Worm (Caenorhabditis elegans) whole organism, late embryonic: Measurements from ENCODE around the gene atg-2.

Experiments
- C08G9.2 ChIP-seq: sonication (generic microtip); optimal IDR thresholded peaks from 2 replicates; lab custom pipeline; 2016; ENCODE audit warnings: mild to moderate bottlenecking, missing genetic modification characterization, moderate library complexity, missing compliant biosample characterization
- F13H6.1 ChIP-seq: sonication (generic microtip); optimal IDR thresholded peaks from 2 replicates; lab custom pipeline; 2016; ENCODE audit warnings: missing genetic modification characterization, missing compliant biosample characterization
- ahr-1 ChIP-seq: sonication (generic microtip); optimal IDR thresholded peaks from 2 replicates; lab custom pipeline; 2016; ENCODE audit warnings: missing genetic modification characterization, missing compliant biosample characterization
- ama-1 ChIP-seq: fragments of 150-350 bp; optimal IDR thresholded peaks from 2 replicates; lab custom pipeline; 2014
- ceh-14 ChIP-seq: sonication (generic microtip); optimal IDR thresholded peaks from 2 replicates; lab custom pipeline; 2016; ENCODE audit warnings: missing genotype, missing genetic modification characterization, missing compliant biosample characterization
- ceh-24 ChIP-seq: sonication (generic microtip); optimal IDR thresholded peaks from 2 replicates; lab custom pipeline; 2016; ENCODE audit warnings: mild to moderate bottlenecking, missing genetic modification characterization, missing compliant biosample characterization
- ceh-48 ChIP-seq: sonication (generic microtip); optimal IDR thresholded peaks from 2 replicates; lab custom pipeline; 2016; ENCODE audit warnings: missing genetic modification characterization, inconsistent platforms, missing compliant biosample characterization
- ets-4 ChIP-seq: sonication (generic microtip); optimal IDR thresholded peaks from 2 replicates; lab custom pipeline; 2016; ENCODE audit warnings: missing genetic modification characterization, missing compliant biosample characterization
- fkh-10 ChIP-seq: fragments of 150-350 bp; optimal IDR thresholded peaks from 2 replicates; lab custom pipeline; 2014; ENCODE audit warnings: missing biosample characterization, missing genetic modification reagents, missing genetic modification characterization
- hlh-6 ChIP-seq: sonication (generic microtip); optimal IDR thresholded peaks from 2 replicates; lab custom pipeline; 2016; ENCODE audit warnings: missing genotype, missing genetic modification characterization, missing compliant biosample characterization
- nhr-11 ChIP-seq: fragments of 150-350 bp; optimal IDR thresholded peaks from 2 replicates; lab custom pipeline; 2014; ENCODE audit warnings: missing biosample characterization, missing genetic modification characterization
- nhr-232 ChIP-seq: sonication (generic microtip); optimal IDR thresholded peaks from 2 replicates; lab custom pipeline; 2016; ENCODE audit warnings: missing genetic modification characterization, missing compliant biosample characterization
- pros-1 ChIP-seq: fragments of 150-350 bp; optimal IDR thresholded peaks from 2 replicates; lab custom pipeline; 2014; ENCODE audit warnings: missing biosample characterization, missing genetic modification reagents, missing genetic modification characterization
- ref-2 ChIP-seq: sonication (generic microtip); optimal IDR thresholded peaks from 2 replicates; lab custom pipeline; 2016; ENCODE audit warnings: missing genetic modification characterization, missing compliant biosample characterization

ce11 chrX:6823218-6823979 is 16.8 kb downstream of the atg-2 start, which contains the start of gene gei-15:
- no peak for TF ChIP-seq ceh-24 (tag; lab: Kevin White, UChicago)
- no peak for TF ChIP-seq ceh-48 (tag; lab: Kevin White, UChicago)
- TF ChIP-seq nhr-11 (tag; lab: Kevin White, UChicago): no peak
- TF ChIP-seq C08G9.2 (tag; lab: Kevin White, UChicago): no peak
- no peak for TF ChIP-seq ets-4 (tag; lab: Kevin White, UChicago)
- no peak for TF ChIP-seq hlh-6 (tag; lab: Kevin White, UChicago)
- TF ChIP-seq nhr-232 (tag; lab: Kevin White, UChicago): no peak
- TF ChIP-seq pros-1 (tag; lab: Kevin White, UChicago): no peak
- no peak for TF ChIP-seq ama-1
- no peak for TF ChIP-seq F13H6.1 (tag; lab: Kevin White, UChicago)
- no peak for TF ChIP-seq ceh-14 (tag; lab: Kevin White, UChicago)
- no peak for TF ChIP-seq ahr-1 (tag; lab: Kevin White, UChicago)
- no peak for TF ChIP-seq ref-2 (tag; lab: Kevin White, UChicago)
- no peak for TF ChIP-seq fkh-10 (GFP tag; lab: Kevin White, UChicago)
